Fruit fly (Drosophila melanogaster) whole organism, adult: ENCODE measurements around the gene CG9072.

ENCODE experiments used
- CG11617 ChIP-seq: fragments of 200-800 bp; sonication (Bioruptor generic); optimal IDR thresholded peaks from 2 replicates; lab custom pipeline; 2017; ENCODE audit warnings: mild to moderate bottlenecking, missing biosample characterization, missing genetic modification reagents, missing genetic modification characterization
- CG1620 ChIP-seq: fragments of 200-800 bp; sonication (Bioruptor generic); optimal IDR thresholded peaks from 2 replicates; lab custom pipeline; 2016; ENCODE audit warnings: missing biosample characterization, missing genetic modification characterization
- bab1 ChIP-seq: fragments of 200-800 bp; sonication (Bioruptor generic); optimal IDR thresholded peaks from 3 replicates; lab custom pipeline; 2019; ENCODE audit warnings: missing biosample characterization, mild to moderate bottlenecking, missing genetic modification characterization, moderate library complexity
- cic ChIP-seq: fragments of 200-800 bp; sonication (Bioruptor generic); optimal IDR thresholded peaks from 2 replicates; lab custom pipeline; 2017; ENCODE audit warnings: missing biosample characterization, mild to moderate bottlenecking, missing genetic modification characterization, moderate library complexity
- kay ChIP-seq: fragments of 200-800 bp; sonication (Bioruptor generic); peaks from one replicate; lab custom pipeline; 2016; ENCODE audit warnings: missing biosample characterization, missing genetic modification characterization, borderline replicate concordance
- toe ChIP-seq: fragments of 200-800 bp; sonication (Bioruptor generic); optimal IDR thresholded peaks from 2 replicates; lab custom pipeline; 2016; ENCODE audit warnings: missing biosample characterization, missing genetic modification characterization

- TF ChIP-seq toe (GFP tag; lab: Kevin White, UChicago) (no peak), kay (GFP tag; lab: Kevin White, UChicago) (no peak), cic (GFP tag; lab: Kevin White, UChicago) (no peak), CG11617 (GFP tag; lab: Kevin White, UChicago) (no peak), CG1620 (GFP tag; lab: Kevin White, UChicago) (no peak), bab1 (GFP tag; lab: Kevin White, UChicago) (no peak)
Observed at dm6 chrX:15076606-15077005, 19.2 kb downstream of the CG9072 start.
